Worm (Caenorhabditis elegans) whole organism, L2 larva: ENCODE measurements around the gene rpl-23.

Experiments used
- R02D3.7 ChIP-seq: fragments of 150-350 bp; optimal IDR thresholded peaks from 2 replicates; lab custom pipeline; 2014; ENCODE audit warnings: missing biosample characterization, missing genetic modification characterization
- Y55F3AM.14 ChIP-seq: fragments of 200-800 bp; sonication (Bioruptor generic); optimal IDR thresholded peaks from 2 replicates; lab custom pipeline; 2018; ENCODE audit warnings: mild to moderate bottlenecking, missing genetic modification characterization, missing compliant biosample characterization
- alr-1 ChIP-seq: fragments of 150-350 bp; optimal IDR thresholded peaks from 2 replicates; lab custom pipeline; 2014; ENCODE audit warnings: missing biosample characterization, missing genetic modification characterization
- aly-2 ChIP-seq: fragments of 150-350 bp; optimal IDR thresholded peaks from 2 replicates; lab custom pipeline; 2014; ENCODE audit warnings: missing biosample characterization, missing genetic modification characterization
- ama-1 ChIP-seq: fragments of 150-350 bp; optimal IDR thresholded peaks from 2 replicates; lab custom pipeline; 2018; ENCODE audit warnings: inconsistent platforms
- blmp-1 ChIP-seq: sonication (generic microtip); optimal IDR thresholded peaks from 2 replicates; lab custom pipeline; 2017; ENCODE audit warnings: missing genetic modification characterization, mild to moderate bottlenecking, missing compliant biosample characterization, antibody characterized with exemption, moderate library complexity; ENCODE audit not compliant: insufficient read depth
- ceh-16 ChIP-seq: fragments of 150-350 bp; optimal IDR thresholded peaks from 2 replicates; lab custom pipeline; 2014; ENCODE audit warnings: missing biosample characterization, missing genetic modification characterization
- crh-2 ChIP-seq: sonication (generic microtip); optimal IDR thresholded peaks from 2 replicates; lab custom pipeline; 2017; ENCODE audit warnings: missing biosample characterization, missing genetic modification characterization
- elt-1 ChIP-seq: fragments of 150-350 bp; optimal IDR thresholded peaks from 2 replicates; lab custom pipeline; 2014; ENCODE audit warnings: missing biosample characterization, missing genetic modification characterization
- gmeb-1 ChIP-seq: fragments of 150-350 bp; optimal IDR thresholded peaks from 2 replicates; lab custom pipeline; 2014; ENCODE audit warnings: missing biosample characterization, missing genetic modification characterization
- lin-11 ChIP-seq: fragments of 150-350 bp; sonication (generic microtip); optimal IDR thresholded peaks from 2 replicates; lab custom pipeline; 2014; ENCODE audit warnings: missing biosample characterization, missing genetic modification characterization, inconsistent platforms, mixed read lengths
- lin-13 ChIP-seq: fragments of 150-350 bp; optimal IDR thresholded peaks from 2 replicates; lab custom pipeline; 2014; ENCODE audit warnings: missing biosample characterization, missing genetic modification reagents, missing genetic modification characterization
- lin-39 ChIP-seq: fragments of 150-350 bp; optimal IDR thresholded peaks from 2 replicates; lab custom pipeline; 2014; ENCODE audit warnings: missing biosample characterization, missing genetic modification reagents, missing genetic modification characterization
- lsy-2 ChIP-seq, 2 experiments: fragments of 150-350 bp in 1 of 2; sonication (generic microtip) in 1 of 2; optimal IDR thresholded peaks; 2 replicates each; lab custom pipeline; 2014 to 2017; ENCODE audit warnings: missing biosample characterization in 2 of 2, missing genetic modification characterization in 2 of 2
- mbf-1 ChIP-seq: sonication (generic microtip); optimal IDR thresholded peaks from 2 replicates; lab custom pipeline; 2017; ENCODE audit warnings: missing biosample characterization, missing genetic modification characterization
- mdl-1 ChIP-seq, 2 experiments: fragments of 150-350 bp in 1 of 2; sonication (generic microtip) in 1 of 2; optimal IDR thresholded peaks; 2 replicates each; lab custom pipeline; 2017; ENCODE audit warnings: missing biosample characterization in 2 of 2, missing genetic modification characterization in 2 of 2
- nhr-11 ChIP-seq: fragments of 150-350 bp; optimal IDR thresholded peaks from 2 replicates; lab custom pipeline; 2014; ENCODE audit warnings: missing biosample characterization, missing genetic modification characterization
- nhr-12 ChIP-seq: fragments of 150-350 bp; optimal IDR thresholded peaks from 2 replicates; lab custom pipeline; 2014; ENCODE audit warnings: missing biosample characterization, missing genetic modification characterization
- nhr-21 ChIP-seq: fragments of 150-350 bp; optimal IDR thresholded peaks from 2 replicates; lab custom pipeline; 2014; ENCODE audit warnings: missing biosample characterization, missing genetic modification characterization
- nhr-25 ChIP-seq: fragments of 150-350 bp; sonication (generic microtip); optimal IDR thresholded peaks from 3 replicates; lab custom pipeline; 2014; ENCODE audit warnings: missing biosample characterization, missing genetic modification characterization
- nhr-6 ChIP-seq: fragments of 150-350 bp; optimal IDR thresholded peaks from 2 replicates; lab custom pipeline; 2014; ENCODE audit warnings: missing biosample characterization, missing genetic modification characterization
- peb-1 ChIP-seq: fragments of 150-350 bp; optimal IDR thresholded peaks from 2 replicates; lab custom pipeline; 2014; ENCODE audit warnings: missing biosample characterization, missing genetic modification characterization
- sem-4 ChIP-seq: fragments of 150-350 bp; optimal IDR thresholded peaks from 2 replicates; lab custom pipeline; 2014; ENCODE audit warnings: missing biosample characterization, missing genetic modification reagents, missing genetic modification characterization
- sma-3 ChIP-seq: sonication (generic microtip); optimal IDR thresholded peaks from 2 replicates; lab custom pipeline; 2016; ENCODE audit warnings: missing genetic modification reagents, missing genetic modification characterization, missing compliant biosample characterization
- sma-9 ChIP-seq, 2 experiments: fragments of 150-350 bp in 1 of 2; sonication (generic microtip) in 1 of 2; optimal IDR thresholded peaks; 2 replicates each; lab custom pipeline; 2014 to 2016; ENCODE audit warnings: missing genetic modification characterization in 2 of 2, mild to moderate bottlenecking in 1 of 2, missing biosample characterization in 1 of 2, missing compliant biosample characterization in 1 of 2, missing genetic modification reagents in 1 of 2, moderate library complexity in 1 of 2
- unc-39 ChIP-seq: fragments of 150-350 bp; optimal IDR thresholded peaks from 2 replicates; lab custom pipeline; 2014; ENCODE audit warnings: missing biosample characterization, missing genetic modification characterization
- unc-55 ChIP-seq: fragments of 150-350 bp; sonication (generic microtip); optimal IDR thresholded peaks from 3 replicates; lab custom pipeline; 2014; ENCODE audit warnings: missing biosample characterization, missing genetic modification reagents, missing genetic modification characterization
- zag-1 ChIP-seq: fragments of 150-350 bp; optimal IDR thresholded peaks from 2 replicates; lab custom pipeline; 2014; ENCODE audit warnings: missing biosample characterization, missing genetic modification characterization
- ztf-1 ChIP-seq: fragments of 200-800 bp; sonication (Bioruptor generic); conservative IDR thresholded peaks from 2 replicates; pipeline ENCODE4 v1.3.6; 2022; ENCODE audit warnings: missing genetic modification characterization, missing compliant biosample characterization
- ztf-11 ChIP-seq: sonication (generic microtip); optimal IDR thresholded peaks from 2 replicates; lab custom pipeline; 2017; ENCODE audit warnings: missing biosample characterization, missing genetic modification characterization
- ztf-4 ChIP-seq: fragments of 150-350 bp; optimal IDR thresholded peaks from 2 replicates; lab custom pipeline; 2014; ENCODE audit warnings: missing biosample characterization, missing genetic modification characterization

The rpl-23 gene

ce11 chrIII:5715467-5715866, 9.5 kb upstream of the rpl-23 start (continued):
- TF ChIP-seq nhr-25 (peak; percentile 60), mdl-1 (tag; optimal IDR thresholded peaks at IDR 0.05; lab: Kevin White, UChicago) (peak; percentile 63 to 68)

ce11 chrIII:5714984-5715454, 9.1 kb upstream of the rpl-23 start:
- TF ChIP-seq aly-2 (tag; lab: Kevin White, UChicago) (no peak), nhr-12 (tag; lab: Kevin White, UChicago) (no peak), alr-1 (tag; lab: Kevin White, UChicago) (no peak), blmp-1 (tag; lab: Kevin White, UChicago) (no peak), unc-39 (tag; lab: Kevin White, UChicago) (no peak), Y55F3AM.14 (GFP tag; lab: Kevin White, UChicago) (no peak), ceh-16 (tag; lab: Kevin White, UChicago) (no peak), ztf-11 (tag; lab: Kevin White, UChicago) (no peak), sma-9 (GFP tag; optimal IDR thresholded peaks at IDR 0.05; lab: Kevin White, UChicago) (peak; percentile 2), sma-9 (tag; optimal IDR thresholded peaks at IDR 0.05; lab: Kevin White, UChicago) (no peak), nhr-6 (peak; percentile 16), peb-1 (tag; lab: Kevin White, UChicago) (no peak), sem-4 (no peak)

ce11 chrIII:5714230-5714983, 8.5 kb upstream of the rpl-23 start, which contains the start of gene arf-1:
Gene arf-1 (plus strand): TSS chrIII:5714886.
- no peak for TF ChIP-seq Y55F3AM.14 (GFP tag; lab: Kevin White, UChicago)
- TF ChIP-seq ztf-4 (tag; lab: Kevin White, UChicago): no peak
- no peak for TF ChIP-seq nhr-11 (tag; lab: Kevin White, UChicago)
- no peak for TF ChIP-seq ceh-16 (tag; lab: Kevin White, UChicago)
- no peak for TF ChIP-seq nhr-6
- no peak for TF ChIP-seq gmeb-1 (tag; lab: Kevin White, UChicago)
- TF ChIP-seq zag-1 (tag; lab: Kevin White, UChicago): no peak
- no peak for TF ChIP-seq ama-1 (lab: Kevin White, UChicago)
- no peak for TF ChIP-seq unc-39 (tag; lab: Kevin White, UChicago)

ce11 chrIII:5711881-5712643, 6.1 kb upstream of the rpl-23 start:
- no peak for TF ChIP-seq gmeb-1 (tag; lab: Kevin White, UChicago)
- no peak for TF ChIP-seq nhr-6
- TF ChIP-seq sem-4: no peak
- no peak for TF ChIP-seq ama-1 (lab: Kevin White, UChicago)
- TF ChIP-seq nhr-21 (tag; lab: Kevin White, UChicago): no peak
- no peak for TF ChIP-seq lsy-2 (tag; optimal IDR thresholded peaks at IDR 0.05; lab: Kevin White, UChicago)
- no peak for TF ChIP-seq R02D3.7 (tag; lab: Kevin White, UChicago)
- TF ChIP-seq sma-9 (GFP tag; optimal IDR thresholded peaks at IDR 0.05; lab: Kevin White, UChicago): no peak
- no peak for TF ChIP-seq sma-9 (tag; optimal IDR thresholded peaks at IDR 0.05; lab: Kevin White, UChicago)
- no peak for TF ChIP-seq sma-3 (GFP tag; lab: Kevin White, UChicago)
- TF ChIP-seq crh-2 (tag; lab: Kevin White, UChicago): no peak
- TF ChIP-seq aly-2 (tag; lab: Kevin White, UChicago): no peak
- no peak for TF ChIP-seq zag-1 (tag; lab: Kevin White, UChicago)
- TF ChIP-seq lin-39 (tag; lab: Kevin White, UChicago): no peak
- TF ChIP-seq elt-1 (tag; lab: Kevin White, UChicago): no peak
- no peak for TF ChIP-seq lin-13 (GFP tag; lab: Kevin White, UChicago)
- TF ChIP-seq Y55F3AM.14 (GFP tag; lab: Kevin White, UChicago): no peak
- no peak for TF ChIP-seq mbf-1 (tag; lab: Kevin White, UChicago)
- TF ChIP-seq, all 48 proteins: peak for 0

- TF ChIP-seq Y55F3AM.14 (GFP tag; lab: Kevin White, UChicago) (no peak), ceh-16 (tag; lab: Kevin White, UChicago) (no peak), nhr-6 (no peak), lin-11 (tag; lab: Kevin White, UChicago) (no peak), mbf-1 (tag; lab: Kevin White, UChicago) (no peak), ztf-1 (GFP tag; lab: Robert Waterston, UW) (no peak), unc-55 (peak; percentile 24), unc-39 (tag; lab: Kevin White, UChicago) (no peak), R02D3.7 (tag; lab: Kevin White, UChicago) (no peak)
Observed at ce11 chrIII:5711242-5711641, 5.3 kb upstream of the rpl-23 start, which contains the start of gene rbm-26. Gene rbm-26 (plus strand): TSS chrIII:5711542.
